Worm (Caenorhabditis elegans): Measurements from ENCODE around the gene nhx-1.

The nhx-1 gene

ce11 chrX:16056404-16056803 lies 39.5 kb downstream of the nhx-1 start (continued):
- peak; percentile 97 for TF ChIP-seq F22D6.2 (tag; optimal IDR thresholded peaks at IDR 0.05)
- no peak for TF ChIP-seq unc-62 (GFP tag; optimal IDR thresholded peaks at IDR 0.05)
- TF ChIP-seq B0035.1 (tag; optimal IDR thresholded peaks at IDR 0.05): peak; percentile 94
- TF ChIP-seq dpl-1 (GFP tag; optimal IDR thresholded peaks at IDR 0.05): no peak
- peak; percentile 68 for TF ChIP-seq ztf-18 (tag; optimal IDR thresholded peaks at IDR 0.05)
- no peak for TF ChIP-seq hrde-1 (tag; optimal IDR thresholded peaks at IDR 0.05; ENCODE audit: borderline replicate concordance)
- peak; percentile 46 to 56 for TF ChIP-seq rec-8 (tag; optimal IDR thresholded peaks at IDR 0.05)
- peak; percentile 98 for TF ChIP-seq dox-1 (GFP tag; IDR thresholded peaks at IDR 0.05)
- TF ChIP-seq ztf-3 (GFP tag; optimal IDR thresholded peaks at IDR 0.05): peak; percentile 90
- peak; percentile 91 for TF ChIP-seq mcd-1 (GFP tag; IDR thresholded peaks at IDR 0.05)
- TF ChIP-seq egl-44 (GFP tag; IDR thresholded peaks at IDR 0.05): no peak; the same call in none of the 2 replicates
- TF ChIP-seq snpc-1.1 (tag; optimal IDR thresholded peaks at IDR 0.05; ENCODE audit: insufficient read depth): no peak
- peak; percentile 97 for TF ChIP-seq hmg-20 (GFP tag; IDR thresholded peaks at IDR 0.05)
- TF ChIP-seq lin-35 (GFP tag; optimal IDR thresholded peaks at IDR 0.05): peak in 2 of 3 experiments; percentile 72 to 98
- peak; percentile 59 for TF ChIP-seq attf-3 (GFP tag; conservative IDR thresholded peaks at IDR 0.05)
- peak; percentile 84 for TF ChIP-seq ccch-3 (GFP tag; optimal IDR thresholded peaks at IDR 0.05)
- TF ChIP-seq ztf-28 (GFP tag; IDR thresholded peaks at IDR 0.05): no peak
- peak; percentile 40; the same call in 1 of the 2 replicates for TF ChIP-seq Y95B8A.8 (GFP tag; IDR thresholded peaks at IDR 0.05)
- peak; percentile 83 for TF ChIP-seq C17E4.6 (GFP tag; IDR thresholded peaks at IDR 0.05)
- peak; percentile 80; the same call in 1 of the 2 replicates for TF ChIP-seq sea-2 (GFP tag; IDR thresholded peaks at IDR 0.05)
- no peak for TF ChIP-seq Y79H2A.3 (GFP tag; conservative IDR thresholded peaks at IDR 0.05)
- peak; percentile 97 for TF ChIP-seq somi-1 (GFP tag; optimal IDR thresholded peaks at IDR 0.05)
- TF ChIP-seq tlf-1 (GFP tag; optimal IDR thresholded peaks at IDR 0.05): peak; percentile 97
- peak; percentile 95 for TF ChIP-seq ceh-27 (GFP tag; optimal IDR thresholded peaks at IDR 0.05)
- TF ChIP-seq chd-7 (tag; optimal IDR thresholded peaks at IDR 0.05): peak; percentile 92
- TF ChIP-seq nhr-27 (tag; optimal IDR thresholded peaks at IDR 0.05): peak; percentile 77
- peak; percentile 99 for TF ChIP-seq lin-40 (tag; optimal IDR thresholded peaks at IDR 0.05)
- 0 out of 2 replicates have a peak, but pooled peaks have one; percentile 39 for TF ChIP-seq ceh-58 (GFP tag; IDR thresholded peaks at IDR 0.05)
- peak; percentile 78 for TF ChIP-seq mel-28 (tag; optimal IDR thresholded peaks at IDR 0.05; ENCODE audit: borderline replicate concordance)
- TF ChIP-seq madf-10 (tag; optimal IDR thresholded peaks at IDR 0.05): peak; percentile 97
- peak; percentile 21; the same call in 1 of the 2 replicates for TF ChIP-seq Y67H2A.10 (GFP tag; conservative IDR thresholded peaks at IDR 0.05)
- TF ChIP-seq attf-5 (GFP tag; optimal IDR thresholded peaks at IDR 0.05): peak; percentile 28
- TF ChIP-seq ceh-91 (GFP tag; IDR thresholded peaks at IDR 0.05): no peak
- no peak for TF ChIP-seq Y53F4B.3 (GFP tag; IDR thresholded peaks at IDR 0.05)
- TF ChIP-seq ama-1 (optimal IDR thresholded peaks at IDR 0.05): no peak
- peak; percentile 82 to 88 for TF ChIP-seq ama-1 (GFP tag; optimal IDR thresholded peaks at IDR 0.05)
- no peak for TF ChIP-seq D2030.7 (GFP tag; IDR thresholded peaks at IDR 0.05)
- TF ChIP-seq mes-4 (tag; optimal IDR thresholded peaks at IDR 0.05): no peak
- no peak for TF ChIP-seq sptf-2 (GFP tag; optimal IDR thresholded peaks at IDR 0.05)
- TF ChIP-seq F37B4.10 (GFP tag; IDR thresholded peaks at IDR 0.05): 0 out of 2 replicates have a peak, but pooled peaks have one; percentile 8
- peak; percentile 99 for TF ChIP-seq ztf-26 (tag; optimal IDR thresholded peaks at IDR 0.05)
- TF ChIP-seq T07F8.4 (tag; optimal IDR thresholded peaks at IDR 0.05): peak; percentile 95
- no peak for TF ChIP-seq ceh-40 (GFP tag; IDR thresholded peaks at IDR 0.05)
- TF ChIP-seq madf-8 (GFP tag; conservative IDR thresholded peaks at IDR 0.05): no peak
- peak; percentile 97 for TF ChIP-seq gei-17 (GFP tag; optimal IDR thresholded peaks at IDR 0.05)
- no peak for TF ChIP-seq madf-6 (GFP tag; IDR thresholded peaks at IDR 0.05)
- TF ChIP-seq snpc-1.3 (tag; optimal IDR thresholded peaks at IDR 0.05; ENCODE audit: insufficient read depth): peak; percentile 15
- peak; percentile 94 for TF ChIP-seq K12H6.12 (tag; optimal IDR thresholded peaks at IDR 0.05)

All from whole organism, young adult.